Worm (Caenorhabditis elegans) whole organism, early embryonic: ENCODE measurements around the gene str-244.

Experiments
- B0310.2 ChIP-seq: sonication (generic microtip); optimal IDR thresholded peaks from 2 replicates; lab custom pipeline; 2016; ENCODE audit warnings: mild to moderate bottlenecking, missing genetic modification characterization, missing compliant biosample characterization
- F13C5.2 ChIP-seq: sonication (generic microtip); optimal IDR thresholded peaks from 2 replicates; lab custom pipeline; 2017; ENCODE audit warnings: mild to moderate bottlenecking, missing genetic modification characterization, inconsistent platforms, missing compliant biosample characterization
- aly-1 ChIP-seq: sonication (generic microtip); optimal IDR thresholded peaks from 2 replicates; lab custom pipeline; 2016; ENCODE audit warnings: missing genetic modification characterization, missing compliant biosample characterization
- ama-1 ChIP-seq: fragments of 150-350 bp; optimal IDR thresholded peaks from 2 replicates; lab custom pipeline; 2014
- flt-1 ChIP-seq: fragments of 200-800 bp; sonication (Bioruptor generic); IDR thresholded peaks from 2 replicates; pipeline ENCODE4 v1.3.6; 2022; ENCODE audit warnings: missing genetic modification characterization, missing compliant biosample characterization
- pes-1 ChIP-seq: fragments of 200-800 bp; sonication (Bioruptor generic); IDR thresholded peaks from 2 replicates; pipeline ENCODE4 v1.3.6; 2022; ENCODE audit warnings: missing genetic modification reagents, missing genetic modification characterization, missing compliant biosample characterization
- scrt-1 ChIP-seq: fragments of 200-800 bp; sonication (Bioruptor generic); IDR thresholded peaks from 2 replicates; pipeline ENCODE4 v1.3.6; 2022; ENCODE audit warnings: missing genetic modification characterization, missing compliant biosample characterization
- tbx-11 ChIP-seq: fragments of 200-800 bp; sonication (Bioruptor generic); IDR thresholded peaks from 2 replicates; pipeline ENCODE4 v1.3.6; 2022; ENCODE audit warnings: missing genetic modification characterization, missing compliant biosample characterization

DNA sequence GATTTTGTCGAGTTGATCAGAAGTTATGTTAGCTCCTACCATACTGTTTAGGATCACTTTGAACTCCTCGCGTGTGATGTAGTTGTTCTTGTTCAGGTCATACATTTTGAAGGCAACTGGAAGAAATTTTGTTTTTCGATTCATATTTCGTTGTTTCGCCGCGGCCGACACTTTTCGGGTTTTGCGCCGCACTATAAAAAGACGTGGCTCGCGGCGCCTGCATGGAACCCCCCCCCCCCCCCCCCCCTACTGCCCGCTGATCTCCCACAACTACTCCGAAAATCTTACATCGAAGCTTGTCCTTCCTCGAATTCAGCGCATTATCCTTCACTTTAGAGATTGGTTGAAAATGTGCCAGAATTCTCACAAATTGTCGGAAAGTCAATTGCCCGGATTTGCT is 20.8 kb downstream of the str-244 start:
- TF ChIP-seq ama-1 (lab: Kevin White, UChicago) (no peak), pes-1 (GFP tag; lab: Robert Waterston, UW) (no peak), aly-1 (tag; lab: Kevin White, UChicago) (no peak), B0310.2 (tag; lab: Kevin White, UChicago) (no peak), tbx-11 (GFP tag; lab: Robert Waterston, UW) (no peak), scrt-1 (GFP tag; lab: Robert Waterston, UW) (no peak), F13C5.2 (no peak), flt-1 (GFP tag; lab: Robert Waterston, UW) (no peak)
